Fruit fly (Drosophila melanogaster) whole organism, embryonic: ENCODE data around the gene PIG-B.

ENCODE experiments used
- Asciz ChIP-seq: fragments of 200-800 bp; sonication (Bioruptor generic); optimal IDR thresholded peaks from 2 replicates; lab custom pipeline; 2017; ENCODE audit warnings: missing biosample characterization, mild to moderate bottlenecking, missing genetic modification characterization, missing genetic modification reagents
- CG10274 ChIP-seq: fragments of 200-800 bp; sonication (Bioruptor generic); optimal IDR thresholded peaks from 3 replicates; lab custom pipeline; 2017; ENCODE audit warnings: missing biosample characterization, mild to moderate bottlenecking, missing genetic modification characterization
- CG10462 ChIP-seq: fragments of 200-800 bp; sonication (Bioruptor generic); optimal IDR thresholded peaks from 2 replicates; lab custom pipeline; 2016; ENCODE audit warnings: missing biosample characterization, missing genetic modification characterization
- CG10979 ChIP-seq: fragments of 200-800 bp; sonication (Bioruptor generic); optimal IDR thresholded peaks from 2 replicates; lab custom pipeline; 2018; ENCODE audit warnings: missing biosample characterization, mild to moderate bottlenecking, missing genetic modification characterization, moderate library complexity
- CG11504 ChIP-seq: fragments of 200-800 bp; sonication (Bioruptor generic); optimal IDR thresholded peaks from 3 replicates; lab custom pipeline; 2019; ENCODE audit warnings: missing biosample characterization, mild to moderate bottlenecking, missing genetic modification characterization, moderate library complexity
- CG12071 ChIP-seq: fragments of 200-800 bp; sonication (Bioruptor generic); optimal IDR thresholded peaks from 3 replicates; lab custom pipeline; 2018; ENCODE audit warnings: missing biosample characterization, mild to moderate bottlenecking, missing genetic modification characterization
- CG12391 ChIP-seq: fragments of 200-800 bp; sonication (Bioruptor generic); optimal IDR thresholded peaks from 3 replicates; lab custom pipeline; 2018; ENCODE audit warnings: missing biosample characterization, mild to moderate bottlenecking, missing genetic modification characterization, moderate library complexity
- CG15073 ChIP-seq: fragments of 200-800 bp; sonication (Bioruptor generic); optimal IDR thresholded peaks from 2 replicates; lab custom pipeline; 2016; ENCODE audit warnings: missing biosample characterization, missing genetic modification characterization
- CG1603 ChIP-seq: fragments of 200-800 bp; sonication (Bioruptor generic); optimal IDR thresholded peaks from 2 replicates; lab custom pipeline; 2019; ENCODE audit warnings: missing biosample characterization, mild to moderate bottlenecking, missing genetic modification characterization, moderate library complexity
- CG16813 ChIP-seq: fragments of 200-800 bp; sonication (Bioruptor generic); IDR thresholded peaks from 3 replicates; pipeline ENCODE4 v1.3.6; 2022; ENCODE audit warnings: missing biosample characterization, missing genetic modification characterization; ENCODE audit not compliant: partially characterized antibody
- CG17912 ChIP-seq: fragments of 200-800 bp; sonication (Bioruptor generic); optimal IDR thresholded peaks from 2 replicates; lab custom pipeline; 2018; ENCODE audit warnings: missing biosample characterization, mild to moderate bottlenecking, missing genetic modification characterization
- CG31365 ChIP-seq: fragments of 200-800 bp; sonication (Bioruptor generic); optimal IDR thresholded peaks from 2 replicates; lab custom pipeline; 2018; ENCODE audit warnings: missing biosample characterization, mild to moderate bottlenecking, missing genetic modification characterization
- CG3838 ChIP-seq: fragments of 200-800 bp; sonication (Bioruptor generic); optimal IDR thresholded peaks from 3 replicates; lab custom pipeline; 2016; ENCODE audit warnings: missing biosample characterization, missing genetic modification characterization
- CG5180 ChIP-seq: fragments of 200-800 bp; sonication (Bioruptor generic); optimal IDR thresholded peaks from 3 replicates; lab custom pipeline; 2017; ENCODE audit warnings: missing biosample characterization, missing genetic modification characterization, mild to moderate bottlenecking, moderate library complexity, missing genetic modification reagents
- CG5245 ChIP-seq: fragments of 200-800 bp; sonication (Bioruptor generic); optimal IDR thresholded peaks from 3 replicates; lab custom pipeline; 2016; ENCODE audit warnings: missing biosample characterization, missing genetic modification characterization
- CG7372 ChIP-seq: fragments of 200-800 bp; sonication (Bioruptor generic); IDR thresholded peaks from 2 replicates; pipeline ENCODE4 v1.3.6; 2022; ENCODE audit warnings: missing biosample characterization, missing genetic modification characterization
- CG7745 ChIP-seq: fragments of 200-800 bp; sonication (Bioruptor generic); optimal IDR thresholded peaks from 2 replicates; lab custom pipeline; 2018; ENCODE audit warnings: missing biosample characterization, mild to moderate bottlenecking, missing genetic modification characterization, moderate library complexity
- Dp ChIP-seq: fragments of 200-800 bp; sonication (Bioruptor generic); optimal IDR thresholded peaks from 2 replicates; lab custom pipeline; 2018; ENCODE audit warnings: missing biosample characterization, mild to moderate bottlenecking, missing genetic modification characterization, moderate library complexity
- Fer1 ChIP-seq: fragments of 200-800 bp; sonication (Bioruptor generic); optimal IDR thresholded peaks from 2 replicates; lab custom pipeline; 2017; ENCODE audit warnings: missing biosample characterization, mild to moderate bottlenecking, missing genetic modification characterization
- HLH4C ChIP-seq: fragments of 200-800 bp; sonication (Bioruptor generic); IDR thresholded peaks from 3 replicates; pipeline ENCODE4 v1.3.6; 2022; ENCODE audit warnings: missing biosample characterization, missing genetic modification characterization; ENCODE audit not compliant: partially characterized antibody
- HmgD ChIP-seq: fragments of 200-800 bp; sonication (Bioruptor generic); optimal IDR thresholded peaks from 3 replicates; lab custom pipeline; 2016; ENCODE audit warnings: missing biosample characterization, missing genetic modification characterization
- Hr51 ChIP-seq, 2 experiments: fragments of 200-800 bp; sonication (Bioruptor generic); optimal IDR thresholded peaks; 2 replicates in 1 of 2; 3 replicates in 1 of 2; lab custom pipeline; 2016 to 2018; ENCODE audit warnings: missing biosample characterization in 2 of 2, missing genetic modification characterization in 2 of 2, mild to moderate bottlenecking in 1 of 2, moderate library complexity in 1 of 2
- Hsf ChIP-seq: fragments of 200-800 bp; sonication (Bioruptor generic); optimal IDR thresholded peaks from 3 replicates; lab custom pipeline; 2016; ENCODE audit warnings: missing biosample characterization, missing genetic modification characterization
- Lpt ChIP-seq: fragments of >200 bp; optimal IDR thresholded peaks from 2 replicates; lab custom pipeline; 2018; ENCODE audit warnings: missing biosample characterization, missing genetic modification characterization
- NK7.1 ChIP-seq: fragments of 200-800 bp; sonication (Bioruptor generic); optimal IDR thresholded peaks from 3 replicates; lab custom pipeline; 2016; ENCODE audit warnings: missing biosample characterization, missing genetic modification characterization
- Trl ChIP-seq, 3 experiments: fragments of >200 bp in 2 of 3; fragments of 200-800 bp in 1 of 3; sonication (Bioruptor generic) in 1 of 3; optimal IDR thresholded peaks; 2 replicates in 1 of 3; 3 replicates in 2 of 3; lab custom pipeline; 2016 to 2017; ENCODE audit warnings: missing biosample characterization in 1 of 3, missing genetic modification characterization in 1 of 3
- Usf ChIP-seq: fragments of 200-800 bp; sonication (Bioruptor generic); optimal IDR thresholded peaks from 2 replicates; lab custom pipeline; 2017; ENCODE audit warnings: missing genotype, missing biosample characterization, missing genetic modification characterization
- btn ChIP-seq: fragments of 200-800 bp; sonication (Bioruptor generic); optimal IDR thresholded peaks from 2 replicates; lab custom pipeline; 2016; ENCODE audit warnings: missing biosample characterization, missing genetic modification characterization
- chif ChIP-seq, 2 experiments: fragments of 200-800 bp; sonication (Bioruptor generic); optimal IDR thresholded peaks; 3 replicates each; lab custom pipeline; 2016; ENCODE audit warnings: missing biosample characterization in 2 of 2, missing genetic modification characterization in 2 of 2
- ci ChIP-seq: fragments of 200-800 bp; sonication (Bioruptor generic); IDR thresholded peaks from 3 replicates; pipeline ENCODE4 v1.3.6; 2022; ENCODE audit warnings: missing biosample characterization, missing genetic modification characterization
- croc ChIP-seq: fragments of 200-800 bp; sonication (Bioruptor generic); conservative IDR thresholded peaks from 3 replicates; pipeline ENCODE4 v1.3.6; 2022; ENCODE audit warnings: missing biosample characterization, missing genetic modification characterization
- dpn ChIP-seq, 2 experiments: fragments of 200-800 bp; sonication (Bioruptor generic); optimal IDR thresholded peaks; 3 replicates each; lab custom pipeline; 2016; ENCODE audit warnings: missing biosample characterization in 2 of 2, missing genetic modification characterization in 2 of 2
- ems ChIP-seq: fragments of 200-800 bp; sonication (Bioruptor generic); optimal IDR thresholded peaks from 3 replicates; lab custom pipeline; 2016; ENCODE audit warnings: missing biosample characterization, missing genetic modification characterization
- fd64A ChIP-seq: fragments of 200-800 bp; sonication (Bioruptor generic); optimal IDR thresholded peaks from 3 replicates; lab custom pipeline; 2018; ENCODE audit warnings: missing biosample characterization, mild to moderate bottlenecking, missing genetic modification characterization
- gem ChIP-seq: fragments of 200-800 bp; sonication (Bioruptor generic); optimal IDR thresholded peaks from 2 replicates; lab custom pipeline; 2019; ENCODE audit warnings: missing biosample characterization, mild to moderate bottlenecking, missing genetic modification characterization, moderate library complexity
- gsb ChIP-seq: fragments of 200-800 bp; sonication (Bioruptor generic); IDR thresholded peaks from 2 replicates; pipeline ENCODE4 v1.3.6; 2022; ENCODE audit warnings: missing biosample characterization, missing genetic modification characterization
- inv ChIP-seq: fragments of 200-800 bp; sonication (Bioruptor generic); IDR thresholded peaks from 2 replicates; pipeline ENCODE4 v1.3.6; 2022; ENCODE audit warnings: missing biosample characterization, missing genetic modification characterization; ENCODE audit not compliant: partially characterized antibody
- jumu ChIP-seq: fragments of 200-800 bp; sonication (Bioruptor generic); optimal IDR thresholded peaks from 3 replicates; lab custom pipeline; 2016; ENCODE audit warnings: missing biosample characterization, missing genetic modification characterization
- pan ChIP-seq, 4 experiments: fragments of >200 bp in 3 of 4; fragments of 200-800 bp in 1 of 4; sonication (Bioruptor generic) in 1 of 4; optimal IDR thresholded peaks in 3 of 4; IDR thresholded peaks in 1 of 4; 2 replicates each; pipeline versions ENCODE4 v1.3.6 to Lab custom; 2017 to 2022; ENCODE audit warnings: missing biosample characterization in 2 of 4, missing genetic modification characterization in 2 of 4, mixed read lengths in 1 of 4
- psq ChIP-seq: fragments of 200-800 bp; sonication (Bioruptor generic); optimal IDR thresholded peaks from 2 replicates; lab custom pipeline; 2017; ENCODE audit warnings: missing biosample characterization, missing genetic modification characterization
- sd ChIP-seq: fragments of 200-800 bp; sonication (Bioruptor generic); optimal IDR thresholded peaks from 3 replicates; lab custom pipeline; 2018; ENCODE audit warnings: missing biosample characterization, mild to moderate bottlenecking, missing genetic modification characterization, moderate library complexity
- shn ChIP-seq: fragments of 200-800 bp; sonication (Bioruptor generic); optimal IDR thresholded peaks from 3 replicates; lab custom pipeline; 2016; ENCODE audit warnings: missing biosample characterization, missing genetic modification characterization
- sug ChIP-seq: fragments of 200-800 bp; optimal IDR thresholded peaks from 2 replicates; lab custom pipeline; 2019; ENCODE audit warnings: missing biosample characterization, mild to moderate bottlenecking, missing genetic modification characterization, moderate library complexity
- ttk ChIP-seq: fragments of 200-800 bp; sonication (Bioruptor generic); IDR thresholded peaks from 2 replicates; pipeline ENCODE4 v2.1.2; 2022; ENCODE audit warnings: missing biosample characterization, missing genetic modification characterization
- vfl ChIP-seq: fragments of 200-800 bp; sonication (Bioruptor generic); optimal IDR thresholded peaks from 2 replicates; lab custom pipeline; 2016; ENCODE audit warnings: missing biosample characterization, missing genetic modification characterization
- vnd ChIP-seq: fragments of 200-800 bp; sonication (Bioruptor generic); IDR thresholded peaks from 3 replicates; pipeline ENCODE4 v1.3.6; 2022; ENCODE audit warnings: missing biosample characterization, missing genetic modification characterization; ENCODE audit not compliant: partially characterized antibody
- vvl ChIP-seq: fragments of 200-800 bp; sonication (Bioruptor generic); IDR thresholded peaks from 2 replicates; pipeline ENCODE4 v1.3.6; 2022; ENCODE audit warnings: missing biosample characterization, missing genetic modification characterization
- zf30C ChIP-seq: fragments of 200-800 bp; sonication (Bioruptor generic); optimal IDR thresholded peaks from 3 replicates; lab custom pipeline; 2018; ENCODE audit warnings: missing biosample characterization, mild to moderate bottlenecking, missing genetic modification characterization

The PIG-B gene

dm6 chr3L:3788790-3789421, 22.2 kb upstream of the PIG-B start (continued):
- TF ChIP-seq CG3838 (GFP tag; lab: Kevin White, UChicago): no peak
- TF ChIP-seq pan (optimal IDR thresholded peaks at IDR 0.05; lab: Kevin White, UChicago): no peak
- peak in 1 of 2 experiments; percentile 22 for TF ChIP-seq pan (GFP tag; optimal IDR thresholded peaks at IDR 0.05 in 1 of 2, IDR thresholded peaks at IDR 0.05 in 1 of 2)
- TF ChIP-seq gem: peak; percentile 70
- no peak for TF ChIP-seq Hsf
- TF ChIP-seq fd64A: no peak
- TF ChIP-seq gsb (GFP tag; lab: Robert Waterston, UW): no peak
- TF ChIP-seq sug (tag; lab: Kevin White, UChicago): peak; percentile 13
- no peak for TF ChIP-seq CG7745
- TF ChIP-seq psq (GFP tag; lab: Kevin White, UChicago): no peak
- peak; percentile 69 for TF ChIP-seq ci (GFP tag; lab: Robert Waterston, UW)
- TF ChIP-seq vvl: peak; percentile 23; the same call in 1 of the 2 replicates
- peak; percentile 9 for TF ChIP-seq HmgD
- no peak for TF ChIP-seq btn (GFP tag; lab: Kevin White, UChicago)
- no peak for TF ChIP-seq Lpt
- no peak for TF ChIP-seq ems (GFP tag; lab: Kevin White, UChicago)
- TF ChIP-seq CG16813: peak; percentile 52; the same call in 2 of the 3 replicates
- TF ChIP-seq CG15073 (GFP tag; lab: Kevin White, UChicago): no peak
- TF ChIP-seq dpn (GFP tag; optimal IDR thresholded peaks at IDR 0.05; lab: Kevin White, UChicago): peak in 1 of 2 experiments; percentile 13
- peak; percentile 42 for TF ChIP-seq Asciz (GFP tag; lab: Kevin White, UChicago)
- no peak; the same call in 2 of the 3 replicates for TF ChIP-seq croc (GFP tag; lab: Robert Waterston, UW)
- TF ChIP-seq CG10274 (GFP tag; lab: Kevin White, UChicago): no peak
- no peak for TF ChIP-seq Usf (GFP tag; lab: Kevin White, UChicago)
- peak; percentile 93 for TF ChIP-seq sd
- no peak for TF ChIP-seq NK7.1 (GFP tag; lab: Kevin White, UChicago)
- TF ChIP-seq Hr51 (GFP tag; optimal IDR thresholded peaks at IDR 0.05; lab: Kevin White, UChicago): peak in 1 of 2 experiments; percentile 47
- no peak for TF ChIP-seq CG5245 (GFP tag; lab: Kevin White, UChicago)
- peak; percentile 46 for TF ChIP-seq CG12391 (tag; lab: Kevin White, UChicago)
- no peak for TF ChIP-seq CG5180 (GFP tag; lab: Kevin White, UChicago)
- peak; percentile 31 for TF ChIP-seq CG1603 (tag; lab: Kevin White, UChicago)
- no peak for TF ChIP-seq ttk (GFP tag; lab: Robert Waterston, UW)
- no peak for TF ChIP-seq vfl
- no peak for TF ChIP-seq CG17912 (GFP tag; lab: Kevin White, UChicago)
- TF ChIP-seq CG10462 (GFP tag; lab: Kevin White, UChicago): no peak
- TF ChIP-seq shn (GFP tag; lab: Kevin White, UChicago): no peak
- peak; percentile 17 for TF ChIP-seq Dp (GFP tag; lab: Kevin White, UChicago)
- TF ChIP-seq CG11504: peak; percentile 52
- TF ChIP-seq zf30C (GFP tag; lab: Kevin White, UChicago): peak; percentile 60
- TF ChIP-seq Fer1: peak; percentile 8
- TF ChIP-seq chif (GFP tag; optimal IDR thresholded peaks at IDR 0.05; lab: Kevin White, UChicago): no peak
- peak; percentile 36; the same call in 1 of the 3 replicates for TF ChIP-seq vnd (GFP tag; lab: Robert Waterston, UW)
- TF ChIP-seq HLH4C (GFP tag; lab: Robert Waterston, UW): peak; percentile 40; the same call in 1 of the 3 replicates
- TF ChIP-seq jumu (GFP tag; lab: Kevin White, UChicago): no peak
- TF ChIP-seq CG10979 (tag; lab: Kevin White, UChicago): peak; percentile 27
- TF ChIP-seq Trl (optimal IDR thresholded peaks at IDR 0.05; lab: Kevin White, UChicago): peak; percentile 68 to 75
- peak; percentile 21 for TF ChIP-seq Trl (GFP tag; optimal IDR thresholded peaks at IDR 0.05; lab: Kevin White, UChicago)
- peak; percentile 96 for TF ChIP-seq CG31365 (tag; lab: Kevin White, UChicago)
- TF ChIP-seq CG7372: no peak; the same call in 1 of the 2 replicates
- peak; percentile 0 for TF ChIP-seq CG12071 (GFP tag; lab: Kevin White, UChicago)
- peak; percentile 36; the same call in 1 of the 2 replicates for TF ChIP-seq inv
